Fruit fly (Drosophila melanogaster) whole organism, embryonic: ENCODE data around the gene sima.
A peak's percentile ranks its signal among the peaks of the same experiment; 100 is the strongest.

ENCODE experiments used
- B-H2 ChIP-seq: fragments of 200-800 bp; sonication (Bioruptor generic); optimal IDR thresholded peaks from 2 replicates; lab custom pipeline; 2018; ENCODE audit warnings: missing biosample characterization, mild to moderate bottlenecking, missing genetic modification characterization
- CG11456 ChIP-seq: fragments of 200-800 bp; sonication (Bioruptor generic); IDR thresholded peaks from 3 replicates; pipeline ENCODE4 v1.3.6; 2022; ENCODE audit warnings: missing biosample characterization, missing genetic modification characterization
- CG11695 ChIP-seq: fragments of 200-800 bp; sonication (Bioruptor generic); IDR thresholded peaks from 3 replicates; pipeline ENCODE4 v1.3.6; 2022; ENCODE audit warnings: missing biosample characterization, missing genetic modification characterization
- CG12391 ChIP-seq: fragments of 200-800 bp; sonication (Bioruptor generic); optimal IDR thresholded peaks from 3 replicates; lab custom pipeline; 2018; ENCODE audit warnings: missing biosample characterization, mild to moderate bottlenecking, missing genetic modification characterization, moderate library complexity
- CG12769 ChIP-seq: fragments of 200-800 bp; sonication (Bioruptor generic); optimal IDR thresholded peaks from 2 replicates; lab custom pipeline; 2019; ENCODE audit warnings: missing biosample characterization, mild to moderate bottlenecking, missing genetic modification characterization, moderate library complexity
- CG13624 ChIP-seq: fragments of 200-800 bp; sonication (Bioruptor generic); optimal IDR thresholded peaks from 2 replicates; lab custom pipeline; 2016; ENCODE audit warnings: missing biosample characterization, missing genetic modification characterization
- CG13894 ChIP-seq: fragments of 200-800 bp; sonication (Bioruptor generic); optimal IDR thresholded peaks from 3 replicates; lab custom pipeline; 2018; ENCODE audit warnings: missing biosample characterization, mild to moderate bottlenecking, missing genetic modification characterization, moderate library complexity
- CG14710 ChIP-seq: fragments of 200-800 bp; sonication (Bioruptor generic); optimal IDR thresholded peaks from 3 replicates; lab custom pipeline; 2019; ENCODE audit warnings: missing biosample characterization, mild to moderate bottlenecking, missing genetic modification characterization, moderate library complexity
- CG1529 ChIP-seq: fragments of 200-800 bp; sonication (Bioruptor generic); optimal IDR thresholded peaks from 3 replicates; lab custom pipeline; 2018; ENCODE audit warnings: missing biosample characterization, missing genetic modification characterization
- CG1603 ChIP-seq: fragments of 200-800 bp; sonication (Bioruptor generic); optimal IDR thresholded peaks from 2 replicates; lab custom pipeline; 2019; ENCODE audit warnings: missing biosample characterization, mild to moderate bottlenecking, missing genetic modification characterization, moderate library complexity
- CG17359 ChIP-seq: fragments of 200-800 bp; sonication (Bioruptor generic); optimal IDR thresholded peaks from 3 replicates; lab custom pipeline; 2018; ENCODE audit warnings: missing biosample characterization, mild to moderate bottlenecking, missing genetic modification characterization, moderate library complexity
- CG17912 ChIP-seq: fragments of 200-800 bp; sonication (Bioruptor generic); optimal IDR thresholded peaks from 2 replicates; lab custom pipeline; 2018; ENCODE audit warnings: missing biosample characterization, mild to moderate bottlenecking, missing genetic modification characterization
- CG2712 ChIP-seq: fragments of 200-800 bp; optimal IDR thresholded peaks from 3 replicates; lab custom pipeline; 2019; ENCODE audit warnings: missing biosample characterization, mild to moderate bottlenecking, missing genetic modification characterization, moderate library complexity
- CG30431 ChIP-seq: fragments of 200-800 bp; sonication (Bioruptor generic); optimal IDR thresholded peaks from 2 replicates; lab custom pipeline; 2017; ENCODE audit warnings: missing biosample characterization, missing genetic modification characterization
- CG31224 ChIP-seq: fragments of 200-800 bp; sonication (Bioruptor generic); IDR thresholded peaks from 2 replicates; pipeline ENCODE4 v1.3.6; 2022; ENCODE audit warnings: missing biosample characterization, missing genetic modification characterization
- CG31365 ChIP-seq: fragments of 200-800 bp; sonication (Bioruptor generic); optimal IDR thresholded peaks from 2 replicates; lab custom pipeline; 2018; ENCODE audit warnings: missing biosample characterization, mild to moderate bottlenecking, missing genetic modification characterization
- CG33557 ChIP-seq: fragments of 200-800 bp; sonication (Bioruptor generic); optimal IDR thresholded peaks from 2 replicates; lab custom pipeline; 2019; ENCODE audit warnings: missing biosample characterization, mild to moderate bottlenecking, missing genetic modification characterization, moderate library complexity
- CG43689 ChIP-seq: fragments of 200-800 bp; sonication (Bioruptor generic); IDR thresholded peaks from 2 replicates; pipeline ENCODE4 v1.3.6; 2022; ENCODE audit warnings: missing biosample characterization, missing genetic modification characterization
- CG5245 ChIP-seq: fragments of 200-800 bp; sonication (Bioruptor generic); optimal IDR thresholded peaks from 3 replicates; lab custom pipeline; 2016; ENCODE audit warnings: missing biosample characterization, missing genetic modification characterization
- CG8359 ChIP-seq: fragments of 200-800 bp; sonication (Bioruptor generic); optimal IDR thresholded peaks from 2 replicates; lab custom pipeline; 2017; ENCODE audit warnings: missing biosample characterization, mild to moderate bottlenecking, missing genetic modification characterization, borderline replicate concordance
- CG8765 ChIP-seq: fragments of 200-800 bp; sonication (Bioruptor generic); IDR thresholded peaks from 2 replicates; pipeline ENCODE4 v1.3.6; 2022; ENCODE audit warnings: missing biosample characterization, missing genetic modification characterization
- CG9437 ChIP-seq: fragments of 200-800 bp; sonication (Bioruptor generic); optimal IDR thresholded peaks from 2 replicates; lab custom pipeline; 2018; ENCODE audit warnings: missing biosample characterization, mild to moderate bottlenecking, missing genetic modification characterization
- D ChIP-seq, 2 experiments: fragments of 200-800 bp in 1 of 2; fragments of >200 bp in 1 of 2; sonication (Bioruptor generic) in 1 of 2; optimal IDR thresholded peaks; 2 replicates in 1 of 2; 3 replicates in 1 of 2; lab custom pipeline; 2017; ENCODE audit warnings: mild to moderate bottlenecking in 1 of 2, missing biosample characterization in 1 of 2, missing genetic modification characterization in 1 of 2, missing genetic modification reagents in 1 of 2
- Dad ChIP-seq: fragments of 200-800 bp; sonication (Bioruptor generic); optimal IDR thresholded peaks from 3 replicates; lab custom pipeline; 2016; ENCODE audit warnings: missing biosample characterization, missing genetic modification characterization
- H2.0 ChIP-seq: fragments of 200-800 bp; sonication (Bioruptor generic); IDR thresholded peaks from 2 replicates; pipeline ENCODE4 v1.3.6; 2022; ENCODE audit warnings: missing biosample characterization, missing genetic modification characterization
- Kr ChIP-seq: fragments of 200-800 bp; sonication (Bioruptor generic); optimal IDR thresholded peaks from 2 replicates; lab custom pipeline; 2017; ENCODE audit warnings: missing biosample characterization, mild to moderate bottlenecking, missing genetic modification characterization
- MESR4 ChIP-seq: fragments of 200-800 bp; sonication (Bioruptor generic); optimal IDR thresholded peaks from 2 replicates; lab custom pipeline; 2018; ENCODE audit warnings: missing biosample characterization, mild to moderate bottlenecking, missing genetic modification characterization, moderate library complexity
- MTF-1 ChIP-seq: fragments of 200-800 bp; sonication (Bioruptor generic); optimal IDR thresholded peaks from 2 replicates; lab custom pipeline; 2018; ENCODE audit warnings: missing biosample characterization, mild to moderate bottlenecking, missing genetic modification characterization, borderline replicate concordance
- Mrtf ChIP-seq: fragments of 200-800 bp; sonication (Bioruptor generic); IDR thresholded peaks from 3 replicates; pipeline ENCODE4 v1.3.6; 2022; ENCODE audit warnings: missing biosample characterization, missing genetic modification characterization
- Rx ChIP-seq: fragments of 200-800 bp; sonication (Bioruptor generic); IDR thresholded peaks from 2 replicates; pipeline ENCODE4 v1.3.6; 2022; ENCODE audit warnings: missing biosample characterization, missing genetic modification characterization
- Side ChIP-seq: fragments of 200-800 bp; sonication (Bioruptor generic); optimal IDR thresholded peaks from 2 replicates; lab custom pipeline; 2016; ENCODE audit warnings: missing biosample characterization, missing genetic modification characterization
- Six4 ChIP-seq: fragments of 200-800 bp; sonication (Bioruptor generic); optimal IDR thresholded peaks from 2 replicates; lab custom pipeline; 2016; ENCODE audit warnings: missing biosample characterization, missing genetic modification characterization
- Sox100B ChIP-seq: fragments of 200-800 bp; sonication (Bioruptor generic); optimal IDR thresholded peaks from 3 replicates; lab custom pipeline; 2018; ENCODE audit warnings: missing biosample characterization, mild to moderate bottlenecking, missing genetic modification characterization
- Spps ChIP-seq: fragments of 200-800 bp; sonication (Bioruptor generic); optimal IDR thresholded peaks from 2 replicates; lab custom pipeline; 2018; ENCODE audit warnings: missing biosample characterization, mild to moderate bottlenecking, missing genetic modification characterization
- Stat92E ChIP-seq, 3 experiments: fragments of >200 bp in 2 of 3; fragments of 200-800 bp in 1 of 3; sonication (Bioruptor generic) in 1 of 3; optimal IDR thresholded peaks; 2 replicates each; lab custom pipeline; 2017 to 2019; ENCODE audit warnings: missing biosample characterization in 3 of 3, missing genetic modification characterization in 3 of 3, mild to moderate bottlenecking in 1 of 3, moderate library complexity in 1 of 3
- br ChIP-seq: fragments of >200 bp; optimal IDR thresholded peaks from 2 replicates; lab custom pipeline; 2017
- da ChIP-seq: fragments of 200-800 bp; sonication (Bioruptor generic); optimal IDR thresholded peaks from 2 replicates; lab custom pipeline; 2016; ENCODE audit warnings: missing biosample characterization, missing genetic modification characterization
- esg ChIP-seq: fragments of 200-800 bp; sonication (Bioruptor generic); conservative IDR thresholded peaks from 2 replicates; pipeline ENCODE4 v1.3.6; 2022; ENCODE audit warnings: missing biosample characterization, missing genetic modification characterization
- fd96Cb ChIP-seq: fragments of 200-800 bp; sonication (Bioruptor generic); optimal IDR thresholded peaks from 2 replicates; lab custom pipeline; 2018; ENCODE audit warnings: missing biosample characterization, mild to moderate bottlenecking, missing genetic modification characterization, moderate library complexity
- jumu ChIP-seq: fragments of 200-800 bp; sonication (Bioruptor generic); optimal IDR thresholded peaks from 3 replicates; lab custom pipeline; 2016; ENCODE audit warnings: missing biosample characterization, missing genetic modification characterization
- klu ChIP-seq: fragments of 200-800 bp; sonication (Bioruptor generic); IDR thresholded peaks from 2 replicates; pipeline ENCODE4 v1.3.6; 2022; ENCODE audit warnings: missing biosample characterization, missing genetic modification characterization
- luna ChIP-seq: fragments of 200-800 bp; sonication (Bioruptor generic); optimal IDR thresholded peaks from 2 replicates; lab custom pipeline; 2016; ENCODE audit warnings: missing biosample characterization, missing genetic modification characterization
- mam ChIP-seq: fragments of 200-800 bp; sonication (Bioruptor generic); optimal IDR thresholded peaks from 3 replicates; lab custom pipeline; 2016; ENCODE audit warnings: missing biosample characterization, missing genetic modification characterization
- pzg ChIP-seq: fragments of 200-800 bp; sonication (Bioruptor generic); optimal IDR thresholded peaks from 3 replicates; lab custom pipeline; 2018; ENCODE audit warnings: missing biosample characterization, mild to moderate bottlenecking, missing genetic modification characterization, moderate library complexity
- rib ChIP-seq: fragments of 200-800 bp; sonication (Bioruptor generic); IDR thresholded peaks from 2 replicates; pipeline ENCODE4 v1.3.6; 2022; ENCODE audit warnings: missing biosample characterization, missing genetic modification characterization
- row ChIP-seq: fragments of 200-800 bp; sonication (Bioruptor generic); IDR thresholded peaks from 3 replicates; pipeline ENCODE4 v1.3.6; 2022; ENCODE audit warnings: missing biosample characterization, missing genetic modification characterization
- sens-2 ChIP-seq: fragments of 200-800 bp; sonication (Bioruptor generic); IDR thresholded peaks from 2 replicates; pipeline ENCODE4 v1.3.6; 2022; ENCODE audit warnings: missing biosample characterization, missing genetic modification characterization
- slbo ChIP-seq: fragments of 200-800 bp; sonication (Bioruptor generic); IDR thresholded peaks from 2 replicates; pipeline ENCODE4 v1.3.6; 2022; ENCODE audit warnings: missing biosample characterization, missing genetic modification characterization
- slou ChIP-seq: fragments of 200-800 bp; sonication (Bioruptor generic); optimal IDR thresholded peaks from 3 replicates; lab custom pipeline; 2016; ENCODE audit warnings: missing biosample characterization, missing genetic modification characterization
- toy ChIP-seq: fragments of 200-800 bp; sonication (Bioruptor generic); IDR thresholded peaks from 2 replicates; pipeline ENCODE4 v1.3.6; 2022; ENCODE audit warnings: missing biosample characterization, missing genetic modification characterization
- twi ChIP-seq: fragments of 200-800 bp; optimal IDR thresholded peaks from 2 replicates; lab custom pipeline; 2019; ENCODE audit warnings: missing biosample characterization, mild to moderate bottlenecking, missing genetic modification characterization, moderate library complexity
- zf30C ChIP-seq: fragments of 200-800 bp; sonication (Bioruptor generic); optimal IDR thresholded peaks from 3 replicates; lab custom pipeline; 2018; ENCODE audit warnings: missing biosample characterization, mild to moderate bottlenecking, missing genetic modification characterization

sima gene

DNA sequence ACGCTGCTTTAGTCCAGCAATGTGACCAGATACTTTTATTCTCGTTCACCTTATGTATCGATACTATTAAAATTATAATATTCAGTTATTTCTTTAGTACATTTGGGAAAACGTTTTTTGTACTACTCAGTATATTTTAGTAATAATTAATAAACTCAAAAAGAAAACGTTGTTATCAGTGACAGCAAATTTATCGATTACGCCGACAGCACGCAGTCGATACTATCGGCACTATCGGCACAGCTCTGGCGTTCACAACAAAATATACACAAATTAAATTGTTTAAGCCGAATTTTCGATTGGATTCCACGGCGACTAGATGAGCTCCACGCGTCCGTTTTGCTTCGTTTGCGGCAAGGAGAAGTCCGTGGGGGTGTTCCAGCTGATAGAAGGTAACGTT is 18.6 kb upstream of the sima start, which contains the start of the genes janA, Sry-alpha and Sry-beta (continued):
- no peak for TF ChIP-seq CG30431 (GFP tag; lab: Kevin White, UChicago)
- no peak for TF ChIP-seq br (lab: Kevin White, UChicago)
- TF ChIP-seq Rx (GFP tag; lab: Robert Waterston, UW): no peak
- TF ChIP-seq jumu (GFP tag; lab: Kevin White, UChicago): no peak
- TF ChIP-seq klu: no peak
- no peak for TF ChIP-seq Dad (GFP tag; lab: Kevin White, UChicago)
- no peak for TF ChIP-seq rib (GFP tag; lab: Robert Waterston, UW)
- TF ChIP-seq zf30C (GFP tag; lab: Kevin White, UChicago): no peak
- TF ChIP-seq Mrtf (GFP tag; lab: Robert Waterston, UW): no peak
- no peak for TF ChIP-seq MTF-1 (GFP tag; lab: Kevin White, UChicago)
- TF ChIP-seq Spps (tag; lab: Kevin White, UChicago): no peak
- TF ChIP-seq Kr (GFP tag; lab: Kevin White, UChicago): no peak
- no peak for TF ChIP-seq Sox100B (GFP tag; lab: Kevin White, UChicago)
- no peak for TF ChIP-seq CG33557
- peak; percentile 69 for TF ChIP-seq row
- no peak for TF ChIP-seq mam (GFP tag; lab: Kevin White, UChicago)
- TF ChIP-seq twi: no peak
- no peak for TF ChIP-seq toy (GFP tag; lab: Robert Waterston, UW)
- no peak for TF ChIP-seq da (GFP tag; lab: Kevin White, UChicago)
- TF ChIP-seq B-H2 (GFP tag; lab: Kevin White, UChicago): no peak
- peak; percentile 59 for TF ChIP-seq CG12391 (tag; lab: Kevin White, UChicago)
- TF ChIP-seq CG43689 (GFP tag; lab: Robert Waterston, UW): no peak
- TF ChIP-seq CG2712 (tag; lab: Kevin White, UChicago): peak; percentile 54
- TF ChIP-seq CG1529: no peak
- TF ChIP-seq CG8359 (GFP tag; lab: Kevin White, UChicago): no peak
- TF ChIP-seq CG13624: no peak
- TF ChIP-seq Side (GFP tag; lab: Kevin White, UChicago): no peak
- peak; percentile 77 for TF ChIP-seq pzg (GFP tag; lab: Kevin White, UChicago)
- TF ChIP-seq esg: no peak
- TF ChIP-seq Stat92E (GFP tag; optimal IDR thresholded peaks at IDR 0.05; lab: Kevin White, UChicago): peak in 1 of 3 experiments; percentile 29
- TF ChIP-seq luna (GFP tag; lab: Kevin White, UChicago): no peak
- TF ChIP-seq CG9437 (GFP tag; lab: Kevin White, UChicago): no peak
- TF ChIP-seq slou: no peak
- TF ChIP-seq CG1603 (tag; lab: Kevin White, UChicago): no peak
- peak; percentile 71 for TF ChIP-seq MESR4 (GFP tag; lab: Kevin White, UChicago)
- TF ChIP-seq CG14710 (tag; lab: Kevin White, UChicago): peak; percentile 62
- no peak for TF ChIP-seq fd96Cb
- TF ChIP-seq slbo (GFP tag; lab: Robert Waterston, UW): peak; percentile 24; the same call in 1 of the 2 replicates
- no peak for TF ChIP-seq CG31224
- TF ChIP-seq CG13894 (tag; lab: Kevin White, UChicago): no peak
- no peak for TF ChIP-seq Six4 (GFP tag; lab: Kevin White, UChicago)
- TF ChIP-seq CG8765 (GFP tag; lab: Robert Waterston, UW): no peak
- TF ChIP-seq CG17359 (tag; lab: Kevin White, UChicago): no peak
- TF ChIP-seq CG31365 (tag; lab: Kevin White, UChicago): no peak
- no peak for TF ChIP-seq D (optimal IDR thresholded peaks at IDR 0.05; lab: Kevin White, UChicago)
- no peak for TF ChIP-seq D (GFP tag; optimal IDR thresholded peaks at IDR 0.05; lab: Kevin White, UChicago)
- no peak for TF ChIP-seq sens-2 (GFP tag; lab: Robert Waterston, UW)
- no peak for TF ChIP-seq CG5245 (GFP tag; lab: Kevin White, UChicago)
- TF ChIP-seq H2.0 (GFP tag; lab: Robert Waterston, UW): no peak
- no peak for TF ChIP-seq CG11456 (GFP tag; lab: Robert Waterston, UW)
- no peak for TF ChIP-seq CG12769 (tag; lab: Kevin White, UChicago)
- TF ChIP-seq CG17912 (GFP tag; lab: Kevin White, UChicago): no peak
- TF ChIP-seq CG11695: no peak
